Worm (Caenorhabditis elegans) whole organism, L2 larva: ENCODE data around the gene nhr-55.

Experiments used
- dmd-4 ChIP-seq: sonication (generic microtip); optimal IDR thresholded peaks from 2 replicates; lab custom pipeline; 2017; ENCODE audit warnings: missing biosample characterization, missing genetic modification characterization
- lin-11 ChIP-seq: fragments of 150-350 bp; sonication (generic microtip); optimal IDR thresholded peaks from 2 replicates; lab custom pipeline; 2014; ENCODE audit warnings: missing biosample characterization, missing genetic modification characterization, inconsistent platforms, mixed read lengths
- lsy-2 ChIP-seq, 2 experiments: fragments of 150-350 bp in 1 of 2; sonication (generic microtip) in 1 of 2; optimal IDR thresholded peaks; 2 replicates each; lab custom pipeline; 2014 to 2017; ENCODE audit warnings: missing biosample characterization in 2 of 2, missing genetic modification characterization in 2 of 2
- nhr-129 ChIP-seq: fragments of 150-350 bp; optimal IDR thresholded peaks from 2 replicates; lab custom pipeline; 2014; ENCODE audit warnings: missing biosample characterization, missing genetic modification characterization
- nhr-6 ChIP-seq: fragments of 150-350 bp; optimal IDR thresholded peaks from 2 replicates; lab custom pipeline; 2014; ENCODE audit warnings: missing biosample characterization, missing genetic modification characterization
- unc-39 ChIP-seq: fragments of 150-350 bp; optimal IDR thresholded peaks from 2 replicates; lab custom pipeline; 2014; ENCODE audit warnings: missing biosample characterization, missing genetic modification characterization

ce11 chrV:446988-447387, 31.0 kb upstream of the nhr-55 start:
- TF ChIP-seq unc-39 (tag; lab: Kevin White, UChicago) (no peak), lsy-2 (tag; optimal IDR thresholded peaks at IDR 0.05; lab: Kevin White, UChicago) (no peak), lin-11 (tag; lab: Kevin White, UChicago) (no peak), dmd-4 (no peak), nhr-6 (tag; lab: Kevin White, UChicago) (no peak), nhr-129 (tag; lab: Kevin White, UChicago) (no peak)
